Worm (Caenorhabditis elegans) whole organism, late embryonic: Measurements from ENCODE around the gene R09F10.5.

Experiments used
- che-1 ChIP-seq: sonication (generic microtip); optimal IDR thresholded peaks from 2 replicates; lab custom pipeline; 2016; ENCODE audit warnings: mild to moderate bottlenecking, missing genetic modification characterization, missing compliant biosample characterization
- eyg-1 ChIP-seq: sonication (generic microtip); optimal IDR thresholded peaks from 2 replicates; lab custom pipeline; 2016; ENCODE audit warnings: missing genotype, missing genetic modification characterization, missing compliant biosample characterization
- nhr-11 ChIP-seq: fragments of 150-350 bp; optimal IDR thresholded peaks from 2 replicates; lab custom pipeline; 2014; ENCODE audit warnings: missing biosample characterization, missing genetic modification characterization
- pha-4 ChIP-seq: fragments of 150-350 bp; optimal IDR thresholded peaks from 2 replicates; lab custom pipeline; 2018; ENCODE audit warnings: missing biosample characterization, missing genetic modification reagents, missing genetic modification characterization
- tbx-2 ChIP-seq: sonication (generic microtip); optimal IDR thresholded peaks from 2 replicates; lab custom pipeline; 2016; ENCODE audit warnings: missing genetic modification characterization, missing compliant biosample characterization
- tbx-7 ChIP-seq: sonication (generic microtip); optimal IDR thresholded peaks from 2 replicates; lab custom pipeline; 2016; ENCODE audit warnings: missing genotype, missing genetic modification characterization, missing compliant biosample characterization

DNA sequence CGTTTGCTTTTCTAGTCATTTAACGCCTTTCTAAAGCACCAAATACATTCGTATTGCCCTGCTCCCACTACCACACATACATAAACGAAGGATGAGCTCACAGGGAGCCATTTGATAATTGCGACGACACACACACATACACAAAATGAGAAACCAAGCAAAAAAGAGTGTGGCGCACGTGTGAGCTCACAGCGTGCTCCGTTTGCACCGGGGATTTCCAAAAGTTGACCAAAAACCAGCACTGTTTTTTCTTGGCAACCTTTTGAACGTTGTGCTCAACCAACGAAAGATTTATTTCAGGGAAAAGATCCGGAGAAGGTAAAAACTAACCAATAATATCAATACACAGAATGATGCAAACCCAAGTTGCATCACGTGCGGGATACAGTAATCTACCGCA is 32.6 kb downstream of the R09F10.5 start, which contains the start of gene ksr-1:
- no peak for TF ChIP-seq nhr-11 (tag; lab: Kevin White, UChicago)
- TF ChIP-seq tbx-7, result no peak
- TF ChIP-seq che-1, result no peak
- no peak for TF ChIP-seq tbx-2 (tag; lab: Kevin White, UChicago)
- TF ChIP-seq eyg-1 (tag; lab: Kevin White, UChicago), result no peak
- TF ChIP-seq pha-4, result no peak
